Fruit fly (Drosophila melanogaster) whole organism: ENCODE data around the gene CG32248.

Experiments
- CG8478 ChIP-seq: fragments of >200 bp; optimal IDR thresholded peaks from 2 replicates; lab custom pipeline; 2018; ENCODE audit warnings: inconsistent platforms
- Dll ChIP-seq: fragments of >200 bp; optimal IDR thresholded peaks from 2 replicates; lab custom pipeline; 2017
- EcR ChIP-seq, 2 experiments: fragments of >200 bp; optimal IDR thresholded peaks; 2 replicates each; lab custom pipeline; 2017; ENCODE audit warnings: missing biosample characterization in 2 of 2, missing genetic modification characterization in 2 of 2, missing genetic modification reagents in 2 of 2
- pan ChIP-seq: fragments of >200 bp; optimal IDR thresholded peaks from 2 replicates; lab custom pipeline; 2017
- psq ChIP-seq: fragments of >200 bp; optimal IDR thresholded peaks from 2 replicates; lab custom pipeline; 2017
- usp ChIP-seq: fragments of >200 bp; optimal IDR thresholded peaks from 2 replicates; lab custom pipeline; 2017; ENCODE audit warnings: missing biosample characterization, missing genetic modification characterization, mixed read lengths

The CG32248 gene

DNA sequence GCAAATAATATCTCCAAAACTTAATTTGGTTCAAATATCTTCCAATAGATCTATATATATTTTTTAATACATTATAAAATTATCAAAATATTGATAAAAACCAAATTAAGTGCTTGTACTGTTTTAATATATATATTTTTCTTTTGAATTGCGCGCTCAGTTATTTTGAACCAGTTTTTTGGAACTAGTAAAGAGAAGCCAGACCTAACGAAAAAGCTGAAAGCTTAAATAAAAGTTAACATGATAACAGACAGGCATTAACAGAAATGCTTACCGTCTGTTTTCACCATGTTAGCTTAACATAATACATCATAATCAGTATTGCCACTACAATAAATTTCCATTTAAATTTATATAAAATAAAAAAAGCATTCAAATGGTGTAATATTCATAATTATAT lies 38.8 kb downstream of the CG32248 start:
- TF ChIP-seq Dll (lab: Kevin White, UChicago) (no peak), CG8478 (no peak), psq (lab: Kevin White, UChicago) (no peak), EcR (GFP tag; optimal IDR thresholded peaks at IDR 0.05; lab: Kevin White, UChicago) (no peak), pan (lab: Kevin White, UChicago) (no peak), usp (GFP tag; lab: Kevin White, UChicago) (no peak)

- TF ChIP-seq pan (lab: Kevin White, UChicago), result no peak
- TF ChIP-seq usp (GFP tag; lab: Kevin White, UChicago), result no peak
- no peak for TF ChIP-seq CG8478
- TF ChIP-seq psq (lab: Kevin White, UChicago), result no peak
- TF ChIP-seq EcR (GFP tag; optimal IDR thresholded peaks at IDR 0.05; lab: Kevin White, UChicago), result no peak
- no peak for TF ChIP-seq Dll (lab: Kevin White, UChicago)
These were observed 44.8 kb downstream of the CG32248 start for dm6 chr3L:4516378-4516777.

DNA sequence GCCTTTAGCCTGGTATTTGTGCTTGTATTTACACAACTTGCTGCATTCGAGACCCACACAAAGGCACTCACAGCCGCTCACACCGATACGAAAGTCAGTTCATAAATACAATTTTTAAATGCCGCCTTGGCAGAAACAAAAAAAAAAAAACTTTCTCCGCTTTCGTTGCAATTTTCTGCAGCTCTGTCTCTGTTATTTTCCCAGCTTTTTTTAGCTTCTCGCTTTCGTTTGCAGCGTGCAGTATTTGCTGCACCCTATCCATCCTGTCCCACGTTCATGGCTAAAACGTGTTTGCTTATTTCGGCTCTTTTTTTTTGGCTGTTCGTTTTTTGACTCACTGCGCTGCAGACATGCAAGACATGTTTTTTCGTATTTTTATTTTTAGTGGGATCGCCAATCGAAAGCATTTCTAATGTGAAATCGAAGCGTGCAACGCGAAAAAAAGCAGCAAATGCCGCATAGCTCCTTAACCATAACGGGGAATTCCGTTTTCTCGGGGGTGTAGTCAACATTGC lies 47.9 kb downstream of the CG32248 start:
- TF ChIP-seq CG8478, result no peak
- TF ChIP-seq usp (GFP tag; lab: Kevin White, UChicago), result no peak
- no peak for TF ChIP-seq Dll (lab: Kevin White, UChicago)
- TF ChIP-seq EcR (GFP tag; optimal IDR thresholded peaks at IDR 0.05; lab: Kevin White, UChicago), result no peak
- no peak for TF ChIP-seq pan (lab: Kevin White, UChicago)
- no peak for TF ChIP-seq psq (lab: Kevin White, UChicago)

- TF ChIP-seq usp (GFP tag; lab: Kevin White, UChicago), result no peak
- TF ChIP-seq psq (lab: Kevin White, UChicago), result no peak
- TF ChIP-seq Dll (lab: Kevin White, UChicago), result no peak
- no peak for TF ChIP-seq CG8478
- TF ChIP-seq EcR (GFP tag; optimal IDR thresholded peaks at IDR 0.05; lab: Kevin White, UChicago), result no peak
- TF ChIP-seq pan (lab: Kevin White, UChicago), result no peak
These were observed 50.3 kb downstream of the CG32248 start for dm6 chr3L:4521809-4522208.
